Fruit fly (Drosophila melanogaster): ENCODE measurements around the gene Mtl.

The Mtl gene

DNA sequence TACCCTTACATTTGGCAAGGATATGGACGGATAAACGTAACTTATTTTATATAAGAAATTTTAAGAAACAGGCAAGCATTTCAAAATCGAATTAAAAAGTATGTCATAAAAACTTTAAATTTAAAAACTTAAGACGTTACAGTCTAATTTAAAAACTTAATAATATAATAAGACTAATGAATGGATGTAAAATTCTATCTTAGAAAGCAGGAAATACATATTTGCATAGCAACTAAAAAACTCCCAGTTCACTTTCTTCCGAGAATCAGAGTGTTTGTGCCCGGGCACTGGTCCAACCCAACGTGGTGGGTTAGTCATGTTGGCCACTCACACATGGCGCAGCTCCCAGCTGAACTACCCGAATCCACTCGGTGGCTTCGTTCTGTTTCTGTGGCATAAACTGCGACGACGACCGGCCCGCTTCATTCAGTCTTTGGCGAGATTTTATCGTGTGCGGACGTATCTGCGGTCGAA, 49.4 kb downstream of the Mtl start, which contains the start of gene CG12880:
CG12880 (plus strand) TSS at position 424 of the 474 bp plus-strand sequence.
- no peak for TF ChIP-seq eg (GFP tag; IDR thresholded peaks at IDR 0.05)
- peak; percentile 69 for TF ChIP-seq CG32006 (GFP tag; optimal IDR thresholded peaks at IDR 0.05)
- no peak for TF ChIP-seq CG1621 (tag; optimal IDR thresholded peaks at IDR 0.05)
- peak; percentile 3 for TF ChIP-seq CG34406 (GFP tag; optimal IDR thresholded peaks at IDR 0.05)
- TF ChIP-seq CG6792 (GFP tag; optimal IDR thresholded peaks at IDR 0.05), result peak; percentile 28
- no peak for TF ChIP-seq Hr38 (GFP tag; optimal IDR thresholded peaks at IDR 0.05)
- TF ChIP-seq OdsH (GFP tag; optimal IDR thresholded peaks at IDR 0.05), result peak; percentile 35
- TF ChIP-seq Blimp-1 (GFP tag; optimal IDR thresholded peaks at IDR 0.05), result no peak
- no peak for TF ChIP-seq net (GFP tag; optimal IDR thresholded peaks at IDR 0.05)
- peak in 1 of 2 experiments; percentile 73 for TF ChIP-seq salr (GFP tag; optimal IDR thresholded peaks at IDR 0.05)
- TF ChIP-seq cyc (GFP tag; optimal IDR thresholded peaks at IDR 0.05), result peak; percentile 10
- peak; percentile 21 for TF ChIP-seq lz (GFP tag; optimal IDR thresholded peaks at IDR 0.05)
- no peak for TF ChIP-seq CG15336 (GFP tag; IDR thresholded peaks at IDR 0.05)
- peak; percentile 26 for TF ChIP-seq Sox14 (GFP tag; optimal IDR thresholded peaks at IDR 0.05)
- TF ChIP-seq CG6854 (GFP tag; optimal IDR thresholded peaks at IDR 0.05), result no peak
- TF ChIP-seq Eip78C (GFP tag), result peak; percentile 85
- peak; percentile 39 for TF ChIP-seq spab (GFP tag; optimal IDR thresholded peaks at IDR 0.05)
- peak; percentile 51 for TF ChIP-seq Met (GFP tag; optimal IDR thresholded peaks at IDR 0.05)
- 0 out of 2 replicates have a peak, but pooled peaks have one; percentile 13 for TF ChIP-seq Gug (GFP tag; IDR thresholded peaks at IDR 0.05)
- no peak for TF ChIP-seq CG10669 (GFP tag; optimal IDR thresholded peaks at IDR 0.05)
- TF ChIP-seq topi (GFP tag; optimal IDR thresholded peaks at IDR 0.05), result peak; percentile 49
- TF ChIP-seq Ets21C (GFP tag; optimal IDR thresholded peaks at IDR 0.05), result no peak
- TF ChIP-seq CG8119 (GFP tag; IDR thresholded peaks at IDR 0.05), result no peak
- no peak for TF ChIP-seq dac (GFP tag; optimal IDR thresholded peaks at IDR 0.05)
- TF ChIP-seq Ets96B (tag; optimal IDR thresholded peaks at IDR 0.05), result peak; percentile 23
- TF ChIP-seq Sox102F (GFP tag; optimal IDR thresholded peaks at IDR 0.05), result peak; percentile 5
- peak in 1 of 2 experiments; percentile 48 for TF ChIP-seq ss (GFP tag; optimal IDR thresholded peaks at IDR 0.05)
- peak; percentile 30 for TF ChIP-seq Hr39 (GFP tag; optimal IDR thresholded peaks at IDR 0.05)
- peak; percentile 17 for TF ChIP-seq CG31627 (GFP tag; optimal IDR thresholded peaks at IDR 0.05)
- TF ChIP-seq CG3032 (tag; optimal IDR thresholded peaks at IDR 0.05), result peak; percentile 26
- TF ChIP-seq Smox (GFP tag; optimal IDR thresholded peaks at IDR 0.05), result peak; percentile 28
- TF ChIP-seq fd59A (GFP tag; optimal IDR thresholded peaks at IDR 0.05), result peak; percentile 30
- no peak for TF ChIP-seq fd85E (GFP tag; optimal IDR thresholded peaks at IDR 0.05)
- no peak for TF ChIP-seq CG11762 (GFP tag; optimal IDR thresholded peaks at IDR 0.05; ENCODE audit: insufficient read depth)
- TF ChIP-seq CG10631 (GFP tag; optimal IDR thresholded peaks at IDR 0.05), result no peak
- no peak for TF ChIP-seq CG9139 (GFP tag; optimal IDR thresholded peaks at IDR 0.05)
- peak; percentile 40 for TF ChIP-seq CG6276 (GFP tag; optimal IDR thresholded peaks at IDR 0.05)
- no peak for TF ChIP-seq vri (GFP tag; optimal IDR thresholded peaks at IDR 0.05)
- TF ChIP-seq CG8632 (GFP tag; optimal IDR thresholded peaks at IDR 0.05), result no peak
- TF ChIP-seq CG11902 (GFP tag; optimal IDR thresholded peaks at IDR 0.05), result no peak
- TF ChIP-seq CG11294 (GFP tag; IDR thresholded peaks at IDR 0.05), result no peak
- peak; percentile 40 for TF ChIP-seq acj6 (GFP tag; optimal IDR thresholded peaks at IDR 0.05)
- TF ChIP-seq Eip75B (GFP tag; optimal IDR thresholded peaks at IDR 0.05), result peak; percentile 42
- no peak for TF ChIP-seq CG8319 (GFP tag; optimal IDR thresholded peaks at IDR 0.05)
- no peak for TF ChIP-seq CG7368 (GFP tag; optimal IDR thresholded peaks at IDR 0.05)
- no peak for TF ChIP-seq Lpt (GFP tag; optimal IDR thresholded peaks at IDR 0.05)
- TF ChIP-seq Sox15 (GFP tag; optimal IDR thresholded peaks at IDR 0.05), result no peak
- TF ChIP-seq CG6163 (GFP tag; IDR thresholded peaks at IDR 0.05), result 0 out of 3 replicates have a peak, but pooled peaks have one; percentile 10
- TF ChIP-seq CG4318 (GFP tag; optimal IDR thresholded peaks at IDR 0.05), result no peak
- TF ChIP-seq CG6808 (GFP tag; optimal IDR thresholded peaks at IDR 0.05), result peak; percentile 61
- TF ChIP-seq Eip93F (GFP tag; optimal IDR thresholded peaks at IDR 0.05), result no peak
- TF ChIP-seq dsx (GFP tag; optimal IDR thresholded peaks at IDR 0.05; ENCODE audit: poor library complexity, severe bottlenecking), result no peak

Data from whole organism, prepupa.